Worm (Caenorhabditis elegans) whole organism, L2 larva: Measurements from ENCODE around the gene srt-5.
"Not testable (repeated sequence)": the region's sequence is repeated elsewhere in the genome, so short reads cannot be mapped to it uniquely, and the experiment has no call there.

Experiments used
- F13H6.1 ChIP-seq: sonication (generic microtip); optimal IDR thresholded peaks from 2 replicates; lab custom pipeline; 2016; ENCODE audit warnings: missing genetic modification characterization, missing compliant biosample characterization
- Y55F3AM.14 ChIP-seq: fragments of 200-800 bp; sonication (Bioruptor generic); optimal IDR thresholded peaks from 2 replicates; lab custom pipeline; 2018; ENCODE audit warnings: mild to moderate bottlenecking, missing genetic modification characterization, missing compliant biosample characterization
- ZK546.5 ChIP-seq: sonication (generic microtip); optimal IDR thresholded peaks from 2 replicates; lab custom pipeline; 2017; ENCODE audit warnings: missing biosample characterization, missing genetic modification characterization
- alr-1 ChIP-seq: fragments of 150-350 bp; optimal IDR thresholded peaks from 2 replicates; lab custom pipeline; 2014; ENCODE audit warnings: missing biosample characterization, missing genetic modification characterization
- aly-2 ChIP-seq: fragments of 150-350 bp; optimal IDR thresholded peaks from 2 replicates; lab custom pipeline; 2014; ENCODE audit warnings: missing biosample characterization, missing genetic modification characterization
- ama-1 ChIP-seq: fragments of 150-350 bp; optimal IDR thresholded peaks from 2 replicates; lab custom pipeline; 2018; ENCODE audit warnings: inconsistent platforms
- crh-2 ChIP-seq: sonication (generic microtip); optimal IDR thresholded peaks from 2 replicates; lab custom pipeline; 2017; ENCODE audit warnings: missing biosample characterization, missing genetic modification characterization
- dmd-4 ChIP-seq: sonication (generic microtip); optimal IDR thresholded peaks from 2 replicates; lab custom pipeline; 2017; ENCODE audit warnings: missing biosample characterization, missing genetic modification characterization
- elt-1 ChIP-seq: fragments of 150-350 bp; optimal IDR thresholded peaks from 2 replicates; lab custom pipeline; 2014; ENCODE audit warnings: missing biosample characterization, missing genetic modification characterization
- fos-1 ChIP-seq: fragments of 150-350 bp; optimal IDR thresholded peaks from 2 replicates; lab custom pipeline; 2014; ENCODE audit warnings: missing biosample characterization, missing genetic modification characterization
- gmeb-1 ChIP-seq: fragments of 150-350 bp; optimal IDR thresholded peaks from 2 replicates; lab custom pipeline; 2014; ENCODE audit warnings: missing biosample characterization, missing genetic modification characterization
- lin-11 ChIP-seq: fragments of 150-350 bp; sonication (generic microtip); optimal IDR thresholded peaks from 2 replicates; lab custom pipeline; 2014; ENCODE audit warnings: missing biosample characterization, missing genetic modification characterization, inconsistent platforms, mixed read lengths
- lsy-2 ChIP-seq, 2 experiments: fragments of 150-350 bp in 1 of 2; sonication (generic microtip) in 1 of 2; optimal IDR thresholded peaks; 2 replicates each; lab custom pipeline; 2014 to 2017; ENCODE audit warnings: missing biosample characterization in 2 of 2, missing genetic modification characterization in 2 of 2
- mab-5 ChIP-seq: fragments of 150-350 bp; optimal IDR thresholded peaks from 2 replicates; lab custom pipeline; 2014; ENCODE audit warnings: missing biosample characterization, missing genetic modification characterization
- mbf-1 ChIP-seq: sonication (generic microtip); optimal IDR thresholded peaks from 2 replicates; lab custom pipeline; 2017; ENCODE audit warnings: missing biosample characterization, missing genetic modification characterization
- mdl-1 ChIP-seq, 2 experiments: fragments of 150-350 bp in 1 of 2; sonication (generic microtip) in 1 of 2; optimal IDR thresholded peaks; 2 replicates each; lab custom pipeline; 2017; ENCODE audit warnings: missing biosample characterization in 2 of 2, missing genetic modification characterization in 2 of 2
- nhr-11 ChIP-seq: fragments of 150-350 bp; optimal IDR thresholded peaks from 2 replicates; lab custom pipeline; 2014; ENCODE audit warnings: missing biosample characterization, missing genetic modification characterization
- nhr-12 ChIP-seq: fragments of 150-350 bp; optimal IDR thresholded peaks from 2 replicates; lab custom pipeline; 2014; ENCODE audit warnings: missing biosample characterization, missing genetic modification characterization
- nhr-129 ChIP-seq: fragments of 150-350 bp; optimal IDR thresholded peaks from 2 replicates; lab custom pipeline; 2014; ENCODE audit warnings: missing biosample characterization, missing genetic modification characterization
- nhr-21 ChIP-seq: fragments of 150-350 bp; optimal IDR thresholded peaks from 2 replicates; lab custom pipeline; 2014; ENCODE audit warnings: missing biosample characterization, missing genetic modification characterization
- nhr-23 ChIP-seq: fragments of 150-350 bp; optimal IDR thresholded peaks from 2 replicates; lab custom pipeline; 2014; ENCODE audit warnings: missing biosample characterization, missing genetic modification reagents, missing genetic modification characterization
- nhr-6 ChIP-seq: fragments of 150-350 bp; optimal IDR thresholded peaks from 2 replicates; lab custom pipeline; 2014; ENCODE audit warnings: missing biosample characterization, missing genetic modification characterization
- peb-1 ChIP-seq: fragments of 150-350 bp; optimal IDR thresholded peaks from 2 replicates; lab custom pipeline; 2014; ENCODE audit warnings: missing biosample characterization, missing genetic modification characterization
- skn-1 ChIP-seq: sonication (generic microtip); optimal IDR thresholded peaks from 2 replicates; lab custom pipeline; 2017; ENCODE audit warnings: missing biosample characterization, missing genetic modification characterization
- sma-3 ChIP-seq: sonication (generic microtip); optimal IDR thresholded peaks from 2 replicates; lab custom pipeline; 2016; ENCODE audit warnings: missing genetic modification reagents, missing genetic modification characterization, missing compliant biosample characterization
- sma-9 ChIP-seq, 2 experiments: fragments of 150-350 bp in 1 of 2; sonication (generic microtip) in 1 of 2; optimal IDR thresholded peaks; 2 replicates each; lab custom pipeline; 2014 to 2016; ENCODE audit warnings: missing genetic modification characterization in 2 of 2, mild to moderate bottlenecking in 1 of 2, missing biosample characterization in 1 of 2, missing compliant biosample characterization in 1 of 2, missing genetic modification reagents in 1 of 2, moderate library complexity in 1 of 2
- unc-39 ChIP-seq: fragments of 150-350 bp; optimal IDR thresholded peaks from 2 replicates; lab custom pipeline; 2014; ENCODE audit warnings: missing biosample characterization, missing genetic modification characterization
- unc-55 ChIP-seq: fragments of 150-350 bp; sonication (generic microtip); optimal IDR thresholded peaks from 3 replicates; lab custom pipeline; 2014; ENCODE audit warnings: missing biosample characterization, missing genetic modification reagents, missing genetic modification characterization
- unc-62 ChIP-seq: fragments of 150-350 bp; optimal IDR thresholded peaks from 2 replicates; lab custom pipeline; 2014; ENCODE audit warnings: missing biosample characterization, missing genetic modification reagents, missing genetic modification characterization
- zag-1 ChIP-seq: fragments of 150-350 bp; optimal IDR thresholded peaks from 2 replicates; lab custom pipeline; 2014; ENCODE audit warnings: missing biosample characterization, missing genetic modification characterization
- ztf-11 ChIP-seq: sonication (generic microtip); optimal IDR thresholded peaks from 2 replicates; lab custom pipeline; 2017; ENCODE audit warnings: missing biosample characterization, missing genetic modification characterization
- ztf-4 ChIP-seq: fragments of 150-350 bp; optimal IDR thresholded peaks from 2 replicates; lab custom pipeline; 2014; ENCODE audit warnings: missing biosample characterization, missing genetic modification characterization

The srt-5 gene

DNA sequence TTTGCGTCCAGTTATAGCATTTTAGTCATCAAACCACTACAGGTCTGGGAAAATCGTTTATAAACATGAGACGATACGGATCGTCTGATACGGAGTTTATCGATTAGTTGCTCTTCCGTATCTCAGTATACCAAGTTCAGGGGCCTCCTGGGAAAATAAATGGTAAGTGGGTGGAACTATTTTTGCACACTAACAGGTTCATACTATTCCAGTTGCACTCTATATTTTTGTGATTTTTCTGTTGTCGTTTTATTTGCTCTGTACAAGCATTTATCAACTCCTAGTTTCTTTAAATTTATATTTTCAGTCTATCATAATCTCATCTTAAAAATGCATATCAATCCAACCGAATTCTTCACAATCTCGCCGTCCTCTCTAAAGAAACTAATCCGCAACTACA, 34.3 kb upstream of the srt-5 start, which contains the start of gene Y73C8C.3:
TSS of gene Y73C8C.3 (plus strand) at position 301 of the 400 bp plus-strand sequence.
- TF ChIP-seq ZK546.5 (tag; lab: Kevin White, UChicago) (no peak), skn-1 (tag; lab: Kevin White, UChicago) (no peak), sma-9 (GFP tag; optimal IDR thresholded peaks at IDR 0.05; lab: Kevin White, UChicago) (no peak), sma-9 (tag; optimal IDR thresholded peaks at IDR 0.05; lab: Kevin White, UChicago) (no peak), mab-5 (tag; lab: Kevin White, UChicago) (no peak)
- TF ChIP-seq, all 48 proteins: peak for 0

DNA sequence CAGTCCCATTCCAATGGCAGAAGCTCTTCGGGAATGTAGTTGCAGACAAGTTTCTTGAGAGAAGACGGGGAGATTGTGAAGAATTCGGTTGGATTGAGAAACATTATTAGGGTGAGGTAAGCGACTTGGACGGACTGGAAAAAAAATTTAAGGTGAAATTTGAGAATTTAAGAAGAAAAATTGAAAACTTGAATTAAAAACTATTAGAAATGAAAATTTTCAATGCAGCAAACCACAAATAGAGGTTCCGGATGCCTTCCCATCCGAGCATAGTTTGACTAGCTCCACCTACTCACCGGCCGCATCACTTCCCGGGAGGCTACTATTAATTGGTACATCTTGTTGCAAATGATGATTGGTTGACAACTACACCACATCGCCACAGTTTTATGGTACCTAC, 33.1 kb upstream of the srt-5 start, which contains the start of gene Y73C8C.8:
TSS of gene Y73C8C.8 (minus strand) at position 101 of the 400 bp plus-strand sequence.
- no peak for TF ChIP-seq sma-9 (GFP tag; optimal IDR thresholded peaks at IDR 0.05; lab: Kevin White, UChicago)
- TF ChIP-seq sma-9 (tag; optimal IDR thresholded peaks at IDR 0.05; lab: Kevin White, UChicago) = no peak
- TF ChIP-seq, all 48 proteins: peak for 0

- TF ChIP-seq fos-1 (tag; lab: Kevin White, UChicago) = peak; percentile 22
- no peak for TF ChIP-seq alr-1
These were observed 31.5 kb upstream of the srt-5 start for ce11 chrV:3112198-3112597.

DNA sequence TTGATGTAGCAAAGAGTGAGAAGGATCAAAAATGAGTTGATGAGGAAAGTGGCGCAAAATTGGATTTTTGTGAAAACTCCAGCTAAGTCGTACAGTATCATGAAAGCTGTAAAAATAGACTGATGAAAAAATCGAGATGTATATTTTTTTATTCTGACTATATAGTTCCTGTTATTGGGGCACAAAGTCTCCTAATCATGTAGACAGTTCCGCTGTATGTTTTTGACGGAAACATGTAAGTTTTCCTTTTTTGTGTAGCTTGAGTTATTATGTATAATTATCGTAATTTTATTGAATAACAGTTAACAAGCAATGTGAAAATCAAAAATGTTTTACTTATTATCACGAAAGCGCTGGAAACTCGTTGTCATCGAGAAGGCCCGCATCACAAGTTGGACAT, 26.8 kb upstream of the srt-5 start, which contains the start of gene str-68:
TSS of gene str-68 (minus strand) at position 101 of the 400 bp plus-strand sequence.
- TF ChIP-seq F13H6.1 (tag; lab: Kevin White, UChicago) (no peak), gmeb-1 (no peak), nhr-12 (no peak), unc-39 (tag; lab: Kevin White, UChicago) (no peak), sma-9 (GFP tag; optimal IDR thresholded peaks at IDR 0.05; lab: Kevin White, UChicago) (no peak), sma-9 (tag; optimal IDR thresholded peaks at IDR 0.05; lab: Kevin White, UChicago) (no peak), nhr-11 (tag; lab: Kevin White, UChicago) (no peak), dmd-4 (tag; lab: Kevin White, UChicago) (no peak), mab-5 (tag; lab: Kevin White, UChicago) (no peak), ztf-11 (tag; lab: Kevin White, UChicago) (no peak)

- TF ChIP-seq lsy-2 (tag; optimal IDR thresholded peaks at IDR 0.05; lab: Kevin White, UChicago) (no peak), mdl-1 (tag; optimal IDR thresholded peaks at IDR 0.05; lab: Kevin White, UChicago) (no peak), aly-2 (tag; lab: Kevin White, UChicago) (no peak), gmeb-1 (no peak), mab-5 (tag; lab: Kevin White, UChicago) (no peak), ztf-4 (no peak), crh-2 (no peak), nhr-12 (no peak)
These were observed 26.1 kb upstream of the srt-5 start for ce11 chrV:3106785-3107184.

DNA sequence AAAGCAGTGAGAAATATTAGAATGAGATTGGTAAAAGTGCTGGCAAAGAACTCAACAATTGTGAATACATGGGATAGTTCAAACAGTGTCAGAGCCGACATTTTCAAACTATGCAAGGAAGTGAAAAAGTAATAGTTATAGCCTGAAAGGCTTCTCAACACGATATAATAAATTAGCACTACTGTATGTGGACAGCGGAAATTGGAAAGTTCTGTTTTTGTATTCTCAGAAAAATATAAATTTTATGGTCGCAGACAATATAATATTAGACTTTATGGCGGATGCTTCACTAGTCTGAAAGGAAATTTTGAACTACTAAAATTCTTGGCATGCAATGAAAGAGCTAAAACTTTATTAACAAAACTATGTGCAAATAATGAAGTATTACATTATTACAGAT, 25.1 kb upstream of the srt-5 start, which contains the start of gene str-69:
TSS of gene str-69 (minus strand) at position 101 of the 400 bp plus-strand sequence.
- TF ChIP-seq mdl-1 (tag; optimal IDR thresholded peaks at IDR 0.05; lab: Kevin White, UChicago) (no peak), nhr-129 (no peak), fos-1 (tag; lab: Kevin White, UChicago) (no peak), unc-39 (tag; lab: Kevin White, UChicago) (no peak), unc-55 (GFP tag; lab: Kevin White, UChicago) (no peak), F13H6.1 (tag; lab: Kevin White, UChicago) (no peak), lsy-2 (tag; optimal IDR thresholded peaks at IDR 0.05; lab: Kevin White, UChicago) (no peak), peb-1 (tag; lab: Kevin White, UChicago) (no peak)

DNA sequence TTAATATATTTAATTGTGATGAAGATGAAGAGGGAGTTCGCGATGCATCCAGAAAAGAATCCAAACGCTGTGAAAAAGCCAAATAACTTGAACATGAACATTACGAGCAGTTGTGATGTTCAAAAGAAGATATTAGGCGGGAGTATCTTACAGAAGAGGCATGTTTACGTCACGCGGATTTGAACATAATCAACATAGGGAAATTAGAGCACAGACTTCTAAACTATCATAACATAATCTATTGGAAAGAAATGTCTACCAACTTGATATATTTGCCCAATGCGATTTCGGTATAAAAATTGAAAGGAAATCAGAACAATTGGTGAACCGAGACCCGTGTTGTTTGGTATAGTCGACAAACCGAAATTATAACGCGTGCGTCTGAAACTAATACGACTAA, 23.4 kb upstream of the srt-5 start, which contains the start of gene str-66:
TSS of gene str-66 (minus strand) at position 101 of the 400 bp plus-strand sequence.
- no peak for TF ChIP-seq nhr-6 (tag; lab: Kevin White, UChicago)
- no peak for TF ChIP-seq nhr-129

- not testable (repeated sequence) for TF ChIP-seq nhr-21; peb-1 (tag; lab: Kevin White, UChicago); unc-39 (tag; lab: Kevin White, UChicago)
These were observed 21.4 kb upstream of the srt-5 start, which contains the start of gene Y73C8C.4 for ce11 chrV:3102049-3102448. Gene Y73C8C.4 (minus strand): TSS chrV:3102149.

- TF ChIP-seq nhr-23 (tag; lab: Kevin White, UChicago) = no peak
- TF ChIP-seq sma-9 (GFP tag; optimal IDR thresholded peaks at IDR 0.05; lab: Kevin White, UChicago) = no peak
- TF ChIP-seq sma-9 (tag; optimal IDR thresholded peaks at IDR 0.05; lab: Kevin White, UChicago) = no peak
- no peak for TF ChIP-seq mbf-1 (tag; lab: Kevin White, UChicago)
- TF ChIP-seq gmeb-1 = no peak
- TF ChIP-seq unc-62 (GFP tag; lab: Kevin White, UChicago) = no peak
- TF ChIP-seq aly-2 (tag; lab: Kevin White, UChicago) = no peak
- no peak for TF ChIP-seq crh-2
- TF ChIP-seq Y55F3AM.14 (GFP tag; lab: Kevin White, UChicago) = no peak
- TF ChIP-seq lin-11 = no peak
- no peak for TF ChIP-seq ama-1 (lab: Kevin White, UChicago)
- no peak for TF ChIP-seq zag-1
- TF ChIP-seq sma-3 = no peak
- no peak for TF ChIP-seq elt-1
- TF ChIP-seq ztf-11 (tag; lab: Kevin White, UChicago) = no peak
- TF ChIP-seq nhr-129 = no peak
These were observed 19.8 kb upstream of the srt-5 start for ce11 chrV:3100527-3100926.
